Fruit fly (Drosophila melanogaster) whole organism, embryonic: ENCODE results near the gene CG45002.

ENCODE experiments used
- Abd-B ChIP-seq: fragments of 200-800 bp; sonication (Bioruptor generic); optimal IDR thresholded peaks from 2 replicates; lab custom pipeline; 2018; ENCODE audit warnings: missing biosample characterization, mild to moderate bottlenecking, missing genetic modification characterization, moderate library complexity
- Adf1 ChIP-seq: fragments of 200-800 bp; sonication (Bioruptor generic); IDR thresholded peaks from 2 replicates; pipeline ENCODE4 v1.3.6; 2022; ENCODE audit warnings: missing biosample characterization, missing genetic modification characterization
- Antp ChIP-seq: fragments of 200-800 bp; sonication (Bioruptor generic); optimal IDR thresholded peaks from 3 replicates; lab custom pipeline; 2016; ENCODE audit warnings: missing biosample characterization, missing genetic modification characterization
- Asciz ChIP-seq: fragments of 200-800 bp; sonication (Bioruptor generic); optimal IDR thresholded peaks from 2 replicates; lab custom pipeline; 2017; ENCODE audit warnings: missing biosample characterization, mild to moderate bottlenecking, missing genetic modification characterization, missing genetic modification reagents
- Bdp1 ChIP-seq: fragments of 200-800 bp; sonication (Bioruptor generic); optimal IDR thresholded peaks from 3 replicates; lab custom pipeline; 2016; ENCODE audit warnings: missing biosample characterization, missing genetic modification characterization
- CG10147 ChIP-seq: fragments of 200-800 bp; sonication (Bioruptor generic); optimal IDR thresholded peaks from 2 replicates; lab custom pipeline; 2019; ENCODE audit warnings: missing biosample characterization, mild to moderate bottlenecking, missing genetic modification characterization, moderate library complexity
- CG1024 ChIP-seq: fragments of 200-800 bp; sonication (Bioruptor generic); IDR thresholded peaks from 2 replicates; pipeline ENCODE4 v1.3.6; 2022; ENCODE audit warnings: missing biosample characterization, missing genetic modification characterization
- CG10979 ChIP-seq: fragments of 200-800 bp; sonication (Bioruptor generic); optimal IDR thresholded peaks from 2 replicates; lab custom pipeline; 2018; ENCODE audit warnings: missing biosample characterization, mild to moderate bottlenecking, missing genetic modification characterization, moderate library complexity
- CG11247 ChIP-seq: fragments of 200-800 bp; sonication (Bioruptor generic); IDR thresholded peaks from 2 replicates; pipeline ENCODE4 v1.3.6; 2022; ENCODE audit warnings: missing biosample characterization, missing genetic modification characterization
- CG11456 ChIP-seq: fragments of 200-800 bp; sonication (Bioruptor generic); IDR thresholded peaks from 3 replicates; pipeline ENCODE4 v1.3.6; 2022; ENCODE audit warnings: missing biosample characterization, missing genetic modification characterization
- CG14667 ChIP-seq: fragments of 200-800 bp; sonication (Bioruptor generic); IDR thresholded peaks from 2 replicates; pipeline ENCODE4 v1.3.6; 2022; ENCODE audit warnings: missing biosample characterization, missing genetic modification characterization
- CG14860 ChIP-seq: fragments of 200-800 bp; sonication (Bioruptor generic); IDR thresholded peaks from 3 replicates; pipeline ENCODE4 v1.3.6; 2022; ENCODE audit warnings: missing biosample characterization, missing genetic modification characterization; ENCODE audit not compliant: partially characterized antibody
- CG15073 ChIP-seq: fragments of 200-800 bp; sonication (Bioruptor generic); optimal IDR thresholded peaks from 2 replicates; lab custom pipeline; 2016; ENCODE audit warnings: missing biosample characterization, missing genetic modification characterization
- CG15479 ChIP-seq: fragments of 200-800 bp; sonication (Bioruptor generic); optimal IDR thresholded peaks from 3 replicates; lab custom pipeline; 2019; ENCODE audit warnings: missing biosample characterization, mild to moderate bottlenecking, missing genetic modification characterization, moderate library complexity
- CG18262 ChIP-seq: fragments of 200-800 bp; optimal IDR thresholded peaks from 3 replicates; lab custom pipeline; 2019; ENCODE audit warnings: missing biosample characterization, mild to moderate bottlenecking, missing genetic modification characterization, moderate library complexity
- CG18764 ChIP-seq: fragments of 200-800 bp; sonication (Bioruptor generic); optimal IDR thresholded peaks from 3 replicates; lab custom pipeline; 2016; ENCODE audit warnings: missing biosample characterization, missing genetic modification characterization
- CG2202 ChIP-seq: fragments of 200-800 bp; sonication (Bioruptor generic); optimal IDR thresholded peaks from 2 replicates; lab custom pipeline; 2018; ENCODE audit warnings: missing biosample characterization, mild to moderate bottlenecking, missing genetic modification characterization
- CG32532 ChIP-seq: fragments of 200-800 bp; sonication (Bioruptor generic); IDR thresholded peaks from 2 replicates; pipeline ENCODE4 v1.3.6; 2022; ENCODE audit warnings: missing biosample characterization, missing genetic modification characterization
- CG33213 ChIP-seq: fragments of 200-800 bp; sonication (Bioruptor generic); optimal IDR thresholded peaks from 3 replicates; lab custom pipeline; 2016; ENCODE audit warnings: missing biosample characterization, missing genetic modification characterization
- CG34376 ChIP-seq: fragments of 200-800 bp; sonication (Bioruptor generic); optimal IDR thresholded peaks from 2 replicates; lab custom pipeline; 2018; ENCODE audit warnings: missing biosample characterization, mild to moderate bottlenecking, missing genetic modification characterization
- CG4328 ChIP-seq: fragments of 200-800 bp; sonication (Bioruptor generic); optimal IDR thresholded peaks from 3 replicates; lab custom pipeline; 2017; ENCODE audit warnings: missing biosample characterization, missing genetic modification reagents, missing genetic modification characterization
- CG4404 ChIP-seq: fragments of 200-800 bp; sonication (Bioruptor generic); IDR thresholded peaks from 2 replicates; pipeline ENCODE4 v1.3.6; 2022; ENCODE audit warnings: missing biosample characterization, missing genetic modification characterization
- CG8281 ChIP-seq: fragments of 200-800 bp; sonication (Bioruptor generic); optimal IDR thresholded peaks from 2 replicates; lab custom pipeline; 2018; ENCODE audit warnings: missing biosample characterization, mild to moderate bottlenecking, missing genetic modification characterization, moderate library complexity
- CG8359 ChIP-seq: fragments of 200-800 bp; sonication (Bioruptor generic); optimal IDR thresholded peaks from 2 replicates; lab custom pipeline; 2017; ENCODE audit warnings: missing biosample characterization, mild to moderate bottlenecking, missing genetic modification characterization, borderline replicate concordance
- CG8388 ChIP-seq: fragments of 200-800 bp; sonication (Bioruptor generic); optimal IDR thresholded peaks from 2 replicates; lab custom pipeline; 2019; ENCODE audit warnings: missing biosample characterization, mild to moderate bottlenecking, missing genetic modification characterization, moderate library complexity
- CG9437 ChIP-seq: fragments of 200-800 bp; sonication (Bioruptor generic); optimal IDR thresholded peaks from 2 replicates; lab custom pipeline; 2018; ENCODE audit warnings: missing biosample characterization, mild to moderate bottlenecking, missing genetic modification characterization
- CG9932 ChIP-seq: fragments of 200-800 bp; sonication (Bioruptor generic); IDR thresholded peaks from 2 replicates; pipeline ENCODE4 v1.3.6; 2022; ENCODE audit warnings: missing biosample characterization, missing genetic modification characterization
- CHES-1-like ChIP-seq: fragments of 200-800 bp; sonication (Bioruptor generic); optimal IDR thresholded peaks from 2 replicates; lab custom pipeline; 2016; ENCODE audit warnings: missing biosample characterization, missing genetic modification characterization
- CrebB ChIP-seq: fragments of 200-800 bp; sonication (Bioruptor generic); optimal IDR thresholded peaks from 3 replicates; lab custom pipeline; 2018; ENCODE audit warnings: missing biosample characterization, mild to moderate bottlenecking, missing genetic modification characterization
- Dref ChIP-seq: fragments of 200-800 bp; sonication (Bioruptor generic); IDR thresholded peaks from 2 replicates; pipeline ENCODE4 v1.3.6; 2022; ENCODE audit warnings: missing biosample characterization, missing genetic modification characterization
- Hr3 ChIP-seq: fragments of 200-800 bp; sonication (Bioruptor generic); optimal IDR thresholded peaks from 3 replicates; lab custom pipeline; 2016; ENCODE audit warnings: missing biosample characterization, missing genetic modification characterization
- Ravus ChIP-seq: fragments of 200-800 bp; sonication (Bioruptor generic); IDR thresholded peaks from 2 replicates; pipeline ENCODE4 v1.3.6; 2022; ENCODE audit warnings: missing biosample characterization, missing genetic modification characterization
- Rx ChIP-seq: fragments of 200-800 bp; sonication (Bioruptor generic); IDR thresholded peaks from 2 replicates; pipeline ENCODE4 v1.3.6; 2022; ENCODE audit warnings: missing biosample characterization, missing genetic modification characterization
- Side ChIP-seq: fragments of 200-800 bp; sonication (Bioruptor generic); optimal IDR thresholded peaks from 2 replicates; lab custom pipeline; 2016; ENCODE audit warnings: missing biosample characterization, missing genetic modification characterization
- Tbp ChIP-seq: fragments of >200 bp; optimal IDR thresholded peaks from 2 replicates; lab custom pipeline; 2018; ENCODE audit warnings: missing biosample characterization, missing genetic modification characterization
- Xbp1 ChIP-seq: fragments of 200-800 bp; sonication (Bioruptor generic); optimal IDR thresholded peaks from 3 replicates; lab custom pipeline; 2016; ENCODE audit warnings: missing biosample characterization, mild to moderate bottlenecking, missing genetic modification characterization
- ase ChIP-seq: fragments of 200-800 bp; sonication (Bioruptor generic); IDR thresholded peaks from 3 replicates; pipeline ENCODE4 v1.3.6; 2022; ENCODE audit warnings: missing biosample characterization, missing genetic modification characterization
- bcd ChIP-seq: fragments of 200-800 bp; sonication (Bioruptor generic); optimal IDR thresholded peaks from 2 replicates; lab custom pipeline; 2017; ENCODE audit warnings: missing biosample characterization, mild to moderate bottlenecking, missing genetic modification characterization
- gsb-n ChIP-seq: fragments of 200-800 bp; sonication (Bioruptor generic); optimal IDR thresholded peaks from 3 replicates; lab custom pipeline; 2018; ENCODE audit warnings: missing biosample characterization, mild to moderate bottlenecking, missing genetic modification characterization
- gt ChIP-seq: fragments of 200-800 bp; sonication (Bioruptor generic); IDR thresholded peaks from 2 replicates; pipeline ENCODE4 v1.3.6; 2022; ENCODE audit warnings: missing biosample characterization, missing genetic modification characterization
- hkb ChIP-seq, 2 experiments: fragments of 200-800 bp in 1 of 2; fragments of >200 bp in 1 of 2; sonication (Bioruptor generic) in 1 of 2; IDR thresholded peaks in 1 of 2; optimal IDR thresholded peaks in 1 of 2; 2 replicates each; pipeline versions ENCODE4 v1.3.6 to Lab custom; 2017 to 2022; ENCODE audit warnings: missing biosample characterization in 1 of 2, missing genetic modification characterization in 1 of 2
- jing ChIP-seq: fragments of 200-800 bp; sonication (Bioruptor generic); optimal IDR thresholded peaks from 2 replicates; lab custom pipeline; 2018; ENCODE audit warnings: missing biosample characterization, mild to moderate bottlenecking, missing genetic modification characterization
- kay ChIP-seq: fragments of 200-800 bp; sonication (Bioruptor generic); optimal IDR thresholded peaks from 2 replicates; lab custom pipeline; 2016; ENCODE audit warnings: missing biosample characterization, missing genetic modification characterization
- ken ChIP-seq: fragments of 200-800 bp; sonication (Bioruptor generic); IDR thresholded peaks from 3 replicates; pipeline ENCODE4 v1.3.6; 2022; ENCODE audit warnings: missing biosample characterization, missing genetic modification characterization
- lbe ChIP-seq: fragments of 200-800 bp; sonication (Bioruptor generic); optimal IDR thresholded peaks from 2 replicates; lab custom pipeline; 2016; ENCODE audit warnings: missing biosample characterization, mild to moderate bottlenecking, missing genetic modification characterization
- nom ChIP-seq: fragments of 200-800 bp; sonication (Bioruptor generic); optimal IDR thresholded peaks from 2 replicates; lab custom pipeline; 2017; ENCODE audit warnings: missing biosample characterization, missing genetic modification characterization, mild to moderate bottlenecking, moderate library complexity, missing genetic modification reagents
- pros ChIP-seq: fragments of 200-800 bp; sonication (Bioruptor generic); optimal IDR thresholded peaks from 3 replicates; lab custom pipeline; 2019; ENCODE audit warnings: missing biosample characterization, mild to moderate bottlenecking, missing genetic modification characterization, moderate library complexity
- run ChIP-seq: fragments of 200-800 bp; sonication (Bioruptor generic); optimal IDR thresholded peaks from 3 replicates; lab custom pipeline; 2018; ENCODE audit warnings: missing biosample characterization, mild to moderate bottlenecking, missing genetic modification characterization
- sisA ChIP-seq: fragments of 200-800 bp; sonication (Bioruptor generic); IDR thresholded peaks from 2 replicates; pipeline ENCODE4 v1.3.6; 2022; ENCODE audit warnings: missing biosample characterization, missing genetic modification characterization
- stwl ChIP-seq: fragments of 200-800 bp; sonication (Bioruptor generic); optimal IDR thresholded peaks from 3 replicates; lab custom pipeline; 2018; ENCODE audit warnings: missing biosample characterization, mild to moderate bottlenecking, missing genetic modification characterization, moderate library complexity
- yki ChIP-seq: fragments of >200 bp; optimal IDR thresholded peaks from 3 replicates; lab custom pipeline; 2018

The CG45002 gene

dm6 chrX:17107401-17107916, 40.9 kb upstream of the CG45002 start, which contains the start of gene CG5004 (continued):
- TF ChIP-seq Dref (GFP tag; lab: Robert Waterston, UW) (peak; percentile 61), CG8281 (tag; lab: Kevin White, UChicago) (no peak), bcd (GFP tag; lab: Kevin White, UChicago) (no peak), pros (GFP tag; lab: Kevin White, UChicago) (no peak), gsb-n (no peak), ken (GFP tag; lab: Robert Waterston, UW) (no peak), nom (GFP tag; lab: Kevin White, UChicago) (peak; percentile 29), CG11247 (GFP tag; lab: Robert Waterston, UW) (no peak), CrebB (tag; lab: Kevin White, UChicago) (no peak), Bdp1 (GFP tag; lab: Kevin White, UChicago) (no peak), CG15073 (no peak), CG4404 (GFP tag; lab: Robert Waterston, UW) (no peak), CG33213 (peak; percentile 19), Hr3 (GFP tag; lab: Kevin White, UChicago) (no peak), CG8359 (no peak), CG32532 (no peak), Abd-B (GFP tag; lab: Kevin White, UChicago) (no peak), yki (lab: Kevin White, UChicago) (no peak), run (tag; lab: Kevin White, UChicago) (no peak), gt (GFP tag; lab: Robert Waterston, UW) (no peak), Antp (GFP tag; lab: Kevin White, UChicago) (no peak), lbe (GFP tag; lab: Kevin White, UChicago) (no peak), Tbp (GFP tag; lab: Kevin White, UChicago) (no peak), CG10147 (no peak), CG1024 (no peak), hkb (optimal IDR thresholded peaks at IDR 0.05; lab: Kevin White, UChicago) (no peak), hkb (GFP tag; IDR thresholded peaks at IDR 0.05; lab: Robert Waterston, UW) (no peak), ase (GFP tag; lab: Robert Waterston, UW) (no peak), Asciz (GFP tag; lab: Kevin White, UChicago) (no peak), jing (GFP tag; lab: Kevin White, UChicago) (no peak), Side (GFP tag; lab: Kevin White, UChicago) (no peak), CG11456 (GFP tag; lab: Robert Waterston, UW) (no peak), stwl (peak; percentile 83), sisA (no peak), Rx (GFP tag; lab: Robert Waterston, UW) (no peak), CG18262 (no peak), CG34376 (GFP tag; lab: Kevin White, UChicago) (peak; percentile 32), CG15479 (peak; percentile 40), CG9932 (0 out of 2 replicates have a peak, but pooled peaks have one; percentile 19), CG14860 (GFP tag; lab: Robert Waterston, UW) (0 out of 3 replicates have a peak, but pooled peaks have one; percentile 43), CG8388 (GFP tag; lab: Kevin White, UChicago) (no peak), CG4328 (GFP tag; lab: Kevin White, UChicago) (no peak), CG2202 (tag; lab: Kevin White, UChicago) (no peak), kay (GFP tag; lab: Kevin White, UChicago) (no peak), Ravus (no peak), CG9437 (no peak), CG10979 (tag; lab: Kevin White, UChicago) (no peak), Adf1 (GFP tag; lab: Robert Waterston, UW) (no peak), CG18764 (GFP tag; lab: Kevin White, UChicago) (no peak), Xbp1 (GFP tag; lab: Kevin White, UChicago) (no peak), CG14667 (GFP tag; lab: Robert Waterston, UW) (no peak), CHES-1-like (GFP tag; lab: Kevin White, UChicago) (peak; percentile 49)
